Fruit fly (Drosophila melanogaster) whole organism, embryonic: ENCODE data around the gene CG2901.

Source experiments
- CG9727 ChIP-seq: fragments of 200-800 bp; sonication (Bioruptor generic); optimal IDR thresholded peaks from 3 replicates; lab custom pipeline; 2017; ENCODE audit warnings: missing biosample characterization, mild to moderate bottlenecking, missing genetic modification characterization
- Dfd ChIP-seq, 2 experiments: fragments of >200 bp; optimal IDR thresholded peaks; 2 replicates each; lab custom pipeline; 2017; ENCODE audit warnings: missing biosample characterization in 2 of 2, missing genetic modification characterization in 2 of 2
- dpn ChIP-seq, 2 experiments: fragments of 200-800 bp; sonication (Bioruptor generic); optimal IDR thresholded peaks; 3 replicates each; lab custom pipeline; 2016; ENCODE audit warnings: missing biosample characterization in 2 of 2, missing genetic modification characterization in 2 of 2
- insv ChIP-seq, 2 experiments: fragments of 200-800 bp; sonication (Bioruptor generic); optimal IDR thresholded peaks; 3 replicates each; lab custom pipeline; 2016 to 2018; ENCODE audit warnings: missing biosample characterization in 2 of 2, missing genetic modification characterization in 2 of 2

DNA sequence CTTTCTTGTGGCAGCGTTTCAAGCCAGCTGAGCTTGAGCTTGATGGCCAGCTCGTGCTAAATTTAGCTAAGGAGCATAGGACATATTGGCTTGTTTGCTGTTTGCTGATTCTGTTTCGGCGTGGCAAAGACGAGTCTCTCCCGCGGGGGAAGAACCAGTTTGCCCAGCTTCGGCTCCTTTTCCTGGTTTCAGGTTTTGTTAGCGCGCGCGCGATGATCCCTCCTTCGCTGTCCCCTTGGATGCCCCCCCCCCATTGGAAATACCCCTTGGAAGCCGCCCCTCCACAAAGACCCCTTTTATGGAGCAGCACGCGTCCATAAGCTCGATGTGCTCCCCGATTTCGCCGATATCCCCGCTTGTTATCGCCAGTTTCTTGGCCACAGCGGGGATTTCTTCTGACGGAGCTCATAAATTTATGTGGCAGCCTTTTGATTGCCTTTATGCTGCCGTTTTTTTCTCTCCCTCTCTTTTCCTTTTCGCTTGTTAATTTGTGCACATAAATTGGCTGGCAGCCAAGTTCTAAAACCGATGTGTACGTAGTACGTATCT is 5.2 kb downstream of the CG2901 start:
- TF ChIP-seq insv (GFP tag; optimal IDR thresholded peaks at IDR 0.05; lab: Kevin White, UChicago) (no peak), Dfd (GFP tag; optimal IDR thresholded peaks at IDR 0.05; lab: Kevin White, UChicago) (no peak), dpn (GFP tag; optimal IDR thresholded peaks at IDR 0.05; lab: Kevin White, UChicago) (no peak), CG9727 (GFP tag; lab: Kevin White, UChicago) (no peak)
